Worm (Caenorhabditis elegans) whole organism, L3 larva: Measurements from ENCODE around the gene nhr-208.

ENCODE experiments used
- R02D3.7 ChIP-seq: fragments of 150-350 bp; optimal IDR thresholded peaks from 2 replicates; lab custom pipeline; 2014; ENCODE audit warnings: missing biosample characterization, missing genetic modification characterization
- ZK546.5 ChIP-seq: sonication (generic microtip); optimal IDR thresholded peaks from 2 replicates; lab custom pipeline; 2017; ENCODE audit warnings: missing biosample characterization, missing genetic modification characterization
- aly-2 ChIP-seq: fragments of 150-350 bp; optimal IDR thresholded peaks from 2 replicates; lab custom pipeline; 2014; ENCODE audit warnings: missing biosample characterization, missing genetic modification characterization
- ceh-16 ChIP-seq: sonication (generic microtip); optimal IDR thresholded peaks from 2 replicates; lab custom pipeline; 2017; ENCODE audit warnings: missing biosample characterization, missing genetic modification characterization
- ceh-82 ChIP-seq: fragments of 150-350 bp; optimal IDR thresholded peaks from 2 replicates; lab custom pipeline; 2014; ENCODE audit warnings: missing biosample characterization, missing genetic modification characterization
- daf-12 ChIP-seq: fragments of 150-350 bp; optimal IDR thresholded peaks from 2 replicates; lab custom pipeline; 2014; ENCODE audit warnings: missing biosample characterization, missing genetic modification reagents, missing genetic modification characterization
- egl-27 ChIP-seq: sonication (generic microtip); optimal IDR thresholded peaks from 4 replicates; lab custom pipeline; 2017; ENCODE audit warnings: missing biosample characterization, missing genetic modification reagents, missing genetic modification characterization
- egl-5 ChIP-seq: fragments of 150-350 bp; optimal IDR thresholded peaks from 2 replicates; lab custom pipeline; 2017; ENCODE audit warnings: missing biosample characterization, missing genetic modification reagents, missing genetic modification characterization, inconsistent platforms
- elt-1 ChIP-seq: fragments of 150-350 bp; optimal IDR thresholded peaks from 2 replicates; lab custom pipeline; 2014; ENCODE audit warnings: missing biosample characterization, missing genetic modification characterization
- elt-2 ChIP-seq: sonication (generic microtip); optimal IDR thresholded peaks from 2 replicates; lab custom pipeline; 2016; ENCODE audit warnings: missing genetic modification reagents, mild to moderate bottlenecking, missing genetic modification characterization, missing compliant biosample characterization
- elt-3 ChIP-seq, 3 experiments: fragments of 150-350 bp in 1 of 3; sonication (generic microtip) in 2 of 3; optimal IDR thresholded peaks; 2 replicates in 2 of 3; 4 replicates in 1 of 3; lab custom pipeline; 2014 to 2017; ENCODE audit warnings: missing biosample characterization in 3 of 3, missing genetic modification characterization in 3 of 3
- fkh-10 ChIP-seq: sonication (generic microtip); optimal IDR thresholded peaks from 2 replicates; lab custom pipeline; 2017; ENCODE audit warnings: missing biosample characterization, missing genetic modification reagents, missing genetic modification characterization
- fkh-2 ChIP-seq: fragments of 150-350 bp; optimal IDR thresholded peaks from 2 replicates; lab custom pipeline; 2014; ENCODE audit warnings: missing biosample characterization, missing genetic modification reagents, missing genetic modification characterization
- fos-1 ChIP-seq: fragments of 150-350 bp; optimal IDR thresholded peaks from 2 replicates; lab custom pipeline; 2014; ENCODE audit warnings: missing biosample characterization, missing genetic modification characterization
- jun-1 ChIP-seq: fragments of 150-350 bp; optimal IDR thresholded peaks from 2 replicates; lab custom pipeline; 2014; ENCODE audit warnings: missing biosample characterization, missing genetic modification reagents, missing genetic modification characterization
- lin-15B ChIP-seq: fragments of 150-350 bp; optimal IDR thresholded peaks from 2 replicates; lab custom pipeline; 2014; ENCODE audit warnings: missing biosample characterization, missing genetic modification characterization
- lsy-12 ChIP-seq: sonication (generic microtip); optimal IDR thresholded peaks from 2 replicates; lab custom pipeline; 2016; ENCODE audit warnings: mild to moderate bottlenecking, missing genetic modification characterization, missing compliant biosample characterization
- mml-1 ChIP-seq: fragments of 150-350 bp; sonication (generic microtip); optimal IDR thresholded peaks from 3 replicates; lab custom pipeline; 2014; ENCODE audit warnings: missing biosample characterization, missing genetic modification characterization
- nfya-1 ChIP-seq: sonication (generic microtip); optimal IDR thresholded peaks from 2 replicates; lab custom pipeline; 2017; ENCODE audit warnings: missing genetic modification characterization, mild to moderate bottlenecking, missing compliant biosample characterization, antibody characterized with exemption, moderate library complexity; ENCODE audit not compliant: insufficient read depth
- nhr-12 ChIP-seq: fragments of 150-350 bp; optimal IDR thresholded peaks from 2 replicates; lab custom pipeline; 2014; ENCODE audit warnings: missing biosample characterization, missing genetic modification characterization
- nhr-23 ChIP-seq: fragments of 150-350 bp; optimal IDR thresholded peaks from 2 replicates; lab custom pipeline; 2014; ENCODE audit warnings: missing biosample characterization, missing genetic modification reagents, missing genetic modification characterization
- nhr-237 ChIP-seq: fragments of 150-350 bp; optimal IDR thresholded peaks from 2 replicates; lab custom pipeline; 2014; ENCODE audit warnings: missing biosample characterization, missing genetic modification characterization
- nhr-25 ChIP-seq: sonication (generic microtip); optimal IDR thresholded peaks from 2 replicates; lab custom pipeline; 2017; ENCODE audit warnings: missing biosample characterization, missing genetic modification characterization
- nhr-28 ChIP-seq: fragments of 150-350 bp; optimal IDR thresholded peaks from 2 replicates; lab custom pipeline; 2014; ENCODE audit warnings: missing biosample characterization, missing genetic modification characterization
- nhr-43 ChIP-seq: sonication (generic microtip); optimal IDR thresholded peaks from 2 replicates; lab custom pipeline; 2016; ENCODE audit warnings: mild to moderate bottlenecking, missing genetic modification characterization, missing compliant biosample characterization; ENCODE audit not compliant: poor library complexity, severe bottlenecking
- pha-4 ChIP-seq: fragments of 150-350 bp; optimal IDR thresholded peaks from 2 replicates; lab custom pipeline; 2014; ENCODE audit warnings: missing biosample characterization, missing genetic modification reagents, missing genetic modification characterization
- pqm-1 ChIP-seq: fragments of 150-350 bp; optimal IDR thresholded peaks from 2 replicates; lab custom pipeline; 2017; ENCODE audit warnings: missing biosample characterization, missing genetic modification characterization, inconsistent platforms
- sea-2 ChIP-seq: fragments of 150-350 bp; sonication (generic microtip); optimal IDR thresholded peaks from 4 replicates; lab custom pipeline; 2014; ENCODE audit warnings: missing biosample characterization, missing genetic modification reagents, missing genetic modification characterization
- skn-1 ChIP-seq: fragments of 150-350 bp; optimal IDR thresholded peaks from 2 replicates; lab custom pipeline; 2014; ENCODE audit warnings: missing biosample characterization, missing genetic modification characterization
- snpc-4 ChIP-seq: fragments of 150-350 bp; optimal IDR thresholded peaks from 2 replicates; lab custom pipeline; 2014; ENCODE audit warnings: missing biosample characterization, missing genetic modification characterization
- tbx-2 ChIP-seq: sonication (generic microtip); optimal IDR thresholded peaks from 2 replicates; lab custom pipeline; 2016; ENCODE audit warnings: mild to moderate bottlenecking, missing genetic modification characterization, missing compliant biosample characterization
- unc-39 ChIP-seq: sonication (generic microtip); optimal IDR thresholded peaks from 4 replicates; lab custom pipeline; 2017; ENCODE audit warnings: missing biosample characterization, missing genetic modification characterization
- unc-62 ChIP-seq: fragments of 150-350 bp; sonication (generic microtip); optimal IDR thresholded peaks from 4 replicates; lab custom pipeline; 2014; ENCODE audit warnings: missing biosample characterization, missing genetic modification reagents, missing genetic modification characterization
- ztf-4 ChIP-seq: fragments of 150-350 bp; optimal IDR thresholded peaks from 2 replicates; lab custom pipeline; 2014; ENCODE audit warnings: missing biosample characterization, missing genetic modification characterization

The nhr-208 gene

ce11 chrV:12111452-12111851 lies 17.3 kb downstream of the nhr-208 start, which contains the start of gene lhpp-1:
TSS of gene lhpp-1 (minus strand) at chrV:12111805.
- TF ChIP-seq pha-4 (tag; lab: Kevin White, UChicago) (peak; percentile 53), tbx-2 (tag; lab: Kevin White, UChicago) (no peak), R02D3.7 (tag; lab: Kevin White, UChicago) (no peak), nhr-25 (tag; lab: Kevin White, UChicago) (peak; percentile 2), nhr-23 (tag; lab: Kevin White, UChicago) (peak; percentile 49)
- TF ChIP-seq, all 47 proteins: peak for 3

ce11 chrV:12113726-12114125 lies 19.6 kb downstream of the nhr-208 start:
- TF ChIP-seq pqm-1 (tag; lab: Kevin White, UChicago) (peak; percentile 45), nfya-1 (no peak), elt-2 (tag; lab: Kevin White, UChicago) (peak; percentile 57)

ce11 chrV:12114693-12115092 lies 20.6 kb downstream of the nhr-208 start, which contains the start of gene spin-1:
TSS of gene spin-1 (plus strand) at chrV:12114993.
- TF ChIP-seq fkh-2 (tag; lab: Kevin White, UChicago): no peak
- TF ChIP-seq nhr-12: no peak
- no peak for TF ChIP-seq elt-3 (tag; optimal IDR thresholded peaks at IDR 0.05; lab: Kevin White, UChicago)
- TF ChIP-seq elt-1: no peak
- TF ChIP-seq lsy-12 (tag; lab: Kevin White, UChicago): no peak
- TF ChIP-seq sea-2 (GFP tag; lab: Kevin White, UChicago): no peak
- TF ChIP-seq lin-15B (tag; lab: Kevin White, UChicago): no peak
- no peak for TF ChIP-seq fkh-10 (GFP tag; lab: Kevin White, UChicago)
- TF ChIP-seq egl-27 (tag; lab: Kevin White, UChicago): no peak
- TF ChIP-seq unc-39 (tag; lab: Kevin White, UChicago): no peak
- no peak for TF ChIP-seq snpc-4
- no peak for TF ChIP-seq ceh-16 (tag; lab: Kevin White, UChicago)
- no peak for TF ChIP-seq jun-1 (tag; lab: Kevin White, UChicago)
- TF ChIP-seq daf-12 (tag; lab: Kevin White, UChicago): no peak
- no peak for TF ChIP-seq skn-1
- TF ChIP-seq R02D3.7 (tag; lab: Kevin White, UChicago): no peak
- TF ChIP-seq ztf-4 (tag; lab: Kevin White, UChicago): no peak
- TF ChIP-seq nhr-43: no peak
- no peak for TF ChIP-seq tbx-2 (tag; lab: Kevin White, UChicago)

ce11 chrV:12115150-12115549 lies 21.0 kb downstream of the nhr-208 start:
- TF ChIP-seq elt-2 (tag; lab: Kevin White, UChicago) (peak; percentile 17), mml-1 (no peak), ZK546.5 (tag; lab: Kevin White, UChicago) (no peak), lin-15B (tag; lab: Kevin White, UChicago) (no peak), pqm-1 (tag; lab: Kevin White, UChicago) (peak; percentile 14)

ce11 chrV:12117567-12118053 lies 23.5 kb downstream of the nhr-208 start, which contains the start of gene C13C4.8:
TSS of gene C13C4.8 (plus strand) at chrV:12118003.
- TF ChIP-seq aly-2 (no peak), sea-2 (GFP tag; lab: Kevin White, UChicago) (no peak), nhr-25 (tag; lab: Kevin White, UChicago) (no peak), nhr-28 (no peak), nhr-237 (tag; lab: Kevin White, UChicago) (no peak), egl-5 (tag; lab: Kevin White, UChicago) (no peak), lin-15B (tag; lab: Kevin White, UChicago) (no peak), fos-1 (no peak), fkh-10 (GFP tag; lab: Kevin White, UChicago) (no peak), ceh-82 (no peak), unc-62 (GFP tag; lab: Kevin White, UChicago) (no peak)
